Fruit fly (Drosophila melanogaster) whole organism, embryonic: ENCODE results near the gene pros.

Experiments used
- Atf6 ChIP-seq: fragments of 200-800 bp; sonication (Bioruptor generic); IDR thresholded peaks from 2 replicates; pipeline ENCODE4 v1.3.6; 2022; ENCODE audit warnings: missing biosample characterization, missing genetic modification characterization
- Bteb2 ChIP-seq: fragments of 200-800 bp; sonication (Bioruptor generic); optimal IDR thresholded peaks from 2 replicates; lab custom pipeline; 2016; ENCODE audit warnings: missing biosample characterization, missing genetic modification characterization
- CG10462 ChIP-seq: fragments of 200-800 bp; sonication (Bioruptor generic); optimal IDR thresholded peaks from 2 replicates; lab custom pipeline; 2016; ENCODE audit warnings: missing biosample characterization, missing genetic modification characterization
- CG10979 ChIP-seq: fragments of 200-800 bp; sonication (Bioruptor generic); optimal IDR thresholded peaks from 2 replicates; lab custom pipeline; 2018; ENCODE audit warnings: missing biosample characterization, mild to moderate bottlenecking, missing genetic modification characterization, moderate library complexity
- CG11085 ChIP-seq: fragments of 200-800 bp; sonication (Bioruptor generic); IDR thresholded peaks from 2 replicates; pipeline ENCODE4 v1.3.6; 2022; ENCODE audit warnings: missing biosample characterization, missing genetic modification characterization
- CG12071 ChIP-seq: fragments of 200-800 bp; sonication (Bioruptor generic); optimal IDR thresholded peaks from 3 replicates; lab custom pipeline; 2018; ENCODE audit warnings: missing biosample characterization, mild to moderate bottlenecking, missing genetic modification characterization
- CG12155 ChIP-seq: fragments of 200-800 bp; sonication (Bioruptor generic); optimal IDR thresholded peaks from 3 replicates; lab custom pipeline; 2016; ENCODE audit warnings: missing biosample characterization, missing genetic modification characterization
- CG12236 ChIP-seq: fragments of 200-800 bp; sonication (Bioruptor generic); optimal IDR thresholded peaks from 2 replicates; lab custom pipeline; 2016; ENCODE audit warnings: missing biosample characterization, missing genetic modification characterization
- CG13624 ChIP-seq: fragments of 200-800 bp; sonication (Bioruptor generic); optimal IDR thresholded peaks from 2 replicates; lab custom pipeline; 2016; ENCODE audit warnings: missing biosample characterization, missing genetic modification characterization
- CG15073 ChIP-seq: fragments of 200-800 bp; sonication (Bioruptor generic); optimal IDR thresholded peaks from 2 replicates; lab custom pipeline; 2016; ENCODE audit warnings: missing biosample characterization, missing genetic modification characterization
- CG17385 ChIP-seq: fragments of 200-800 bp; sonication (Bioruptor generic); optimal IDR thresholded peaks from 3 replicates; lab custom pipeline; 2018; ENCODE audit warnings: missing biosample characterization, mild to moderate bottlenecking, missing genetic modification characterization
- CG34422 ChIP-seq: fragments of 200-800 bp; sonication (Bioruptor generic); IDR thresholded peaks from 3 replicates; pipeline ENCODE4 v1.3.6; 2022; ENCODE audit warnings: missing biosample characterization, missing genetic modification characterization
- CG3847 ChIP-seq: fragments of 200-800 bp; sonication (Bioruptor generic); IDR thresholded peaks from 2 replicates; pipeline ENCODE4 v1.3.6; 2022; ENCODE audit warnings: missing biosample characterization, missing genetic modification characterization
- CG4328 ChIP-seq: fragments of 200-800 bp; sonication (Bioruptor generic); optimal IDR thresholded peaks from 3 replicates; lab custom pipeline; 2017; ENCODE audit warnings: missing biosample characterization, missing genetic modification reagents, missing genetic modification characterization
- CG4424 ChIP-seq: fragments of 200-800 bp; sonication (Bioruptor generic); optimal IDR thresholded peaks from 3 replicates; lab custom pipeline; 2016; ENCODE audit warnings: missing biosample characterization, missing genetic modification characterization
- CG4707 ChIP-seq: fragments of 200-800 bp; sonication (Bioruptor generic); optimal IDR thresholded peaks from 2 replicates; lab custom pipeline; 2018; ENCODE audit warnings: missing biosample characterization, mild to moderate bottlenecking, missing genetic modification characterization, moderate library complexity
- CG4854 ChIP-seq: fragments of 200-800 bp; sonication (Bioruptor generic); optimal IDR thresholded peaks from 2 replicates; lab custom pipeline; 2016; ENCODE audit warnings: missing biosample characterization, missing genetic modification characterization, inconsistent platforms
- CG5245 ChIP-seq: fragments of 200-800 bp; sonication (Bioruptor generic); optimal IDR thresholded peaks from 3 replicates; lab custom pipeline; 2016; ENCODE audit warnings: missing biosample characterization, missing genetic modification characterization
- CG6654 ChIP-seq: fragments of 200-800 bp; sonication (Bioruptor generic); optimal IDR thresholded peaks from 2 replicates; lab custom pipeline; 2017; ENCODE audit warnings: missing biosample characterization, mild to moderate bottlenecking, missing genetic modification characterization
- CG7271 ChIP-seq: fragments of 200-800 bp; sonication (Bioruptor generic); optimal IDR thresholded peaks from 2 replicates; lab custom pipeline; 2018; ENCODE audit warnings: missing biosample characterization, mild to moderate bottlenecking, missing genetic modification characterization, moderate library complexity
- CG7745 ChIP-seq: fragments of 200-800 bp; sonication (Bioruptor generic); optimal IDR thresholded peaks from 2 replicates; lab custom pipeline; 2018; ENCODE audit warnings: missing biosample characterization, mild to moderate bottlenecking, missing genetic modification characterization, moderate library complexity
- CG8388 ChIP-seq: fragments of 200-800 bp; sonication (Bioruptor generic); optimal IDR thresholded peaks from 2 replicates; lab custom pipeline; 2019; ENCODE audit warnings: missing biosample characterization, mild to moderate bottlenecking, missing genetic modification characterization, moderate library complexity
- CG9437 ChIP-seq: fragments of 200-800 bp; sonication (Bioruptor generic); optimal IDR thresholded peaks from 2 replicates; lab custom pipeline; 2018; ENCODE audit warnings: missing biosample characterization, mild to moderate bottlenecking, missing genetic modification characterization
- CG9609 ChIP-seq: fragments of 200-800 bp; sonication (Bioruptor generic); optimal IDR thresholded peaks from 3 replicates; lab custom pipeline; 2016; ENCODE audit warnings: missing biosample characterization, missing genetic modification characterization
- CG9727 ChIP-seq: fragments of 200-800 bp; sonication (Bioruptor generic); optimal IDR thresholded peaks from 3 replicates; lab custom pipeline; 2017; ENCODE audit warnings: missing biosample characterization, mild to moderate bottlenecking, missing genetic modification characterization
- CG9932 ChIP-seq: fragments of 200-800 bp; sonication (Bioruptor generic); IDR thresholded peaks from 2 replicates; pipeline ENCODE4 v1.3.6; 2022; ENCODE audit warnings: missing biosample characterization, missing genetic modification characterization
- Dll ChIP-seq: fragments of 200-800 bp; sonication (Bioruptor generic); IDR thresholded peaks from 4 replicates; pipeline ENCODE4 v1.3.6; 2022; ENCODE audit warnings: missing biosample characterization, missing genetic modification characterization; ENCODE audit not compliant: partially characterized antibody
- HLHmδ ChIP-seq: fragments of 200-800 bp; sonication (Bioruptor generic); optimal IDR thresholded peaks from 2 replicates; lab custom pipeline; 2018; ENCODE audit warnings: missing biosample characterization, mild to moderate bottlenecking, missing genetic modification characterization, moderate library complexity
- Hr3 ChIP-seq: fragments of 200-800 bp; sonication (Bioruptor generic); optimal IDR thresholded peaks from 3 replicates; lab custom pipeline; 2016; ENCODE audit warnings: missing biosample characterization, missing genetic modification characterization
- NFAT ChIP-seq: fragments of 200-800 bp; sonication (Bioruptor generic); IDR thresholded peaks from 2 replicates; pipeline ENCODE4 v1.3.6; 2022; ENCODE audit warnings: missing biosample characterization, missing genetic modification characterization
- Nf-YA ChIP-seq: fragments of 200-800 bp; sonication (Bioruptor generic); IDR thresholded peaks from 2 replicates; pipeline ENCODE4 v1.3.6; 2022; ENCODE audit warnings: missing biosample characterization, missing genetic modification characterization
- Nf-YC ChIP-seq: fragments of 200-800 bp; optimal IDR thresholded peaks from 3 replicates; lab custom pipeline; 2019; ENCODE audit warnings: missing biosample characterization, mild to moderate bottlenecking, missing genetic modification characterization, moderate library complexity
- az2 ChIP-seq: fragments of 200-800 bp; sonication (Bioruptor generic); optimal IDR thresholded peaks from 3 replicates; lab custom pipeline; 2016; ENCODE audit warnings: missing biosample characterization, missing genetic modification characterization
- bcd ChIP-seq: fragments of 200-800 bp; sonication (Bioruptor generic); optimal IDR thresholded peaks from 2 replicates; lab custom pipeline; 2017; ENCODE audit warnings: missing biosample characterization, mild to moderate bottlenecking, missing genetic modification characterization
- cato ChIP-seq: fragments of 200-800 bp; sonication (Bioruptor generic); optimal IDR thresholded peaks from 2 replicates; lab custom pipeline; 2016; ENCODE audit warnings: missing biosample characterization, missing genetic modification characterization, borderline replicate concordance
- crol ChIP-seq: fragments of 200-800 bp; sonication (Bioruptor generic); IDR thresholded peaks from 2 replicates; pipeline ENCODE4 v1.3.6; 2022; ENCODE audit warnings: missing biosample characterization, missing genetic modification characterization
- en ChIP-seq: fragments of 200-800 bp; sonication (Bioruptor generic); optimal IDR thresholded peaks from 2 replicates; lab custom pipeline; 2016; ENCODE audit warnings: missing biosample characterization, missing genetic modification characterization
- jumu ChIP-seq: fragments of 200-800 bp; sonication (Bioruptor generic); optimal IDR thresholded peaks from 3 replicates; lab custom pipeline; 2016; ENCODE audit warnings: missing biosample characterization, missing genetic modification characterization
- maf-S ChIP-seq: fragments of 200-800 bp; sonication (Bioruptor generic); optimal IDR thresholded peaks from 2 replicates; lab custom pipeline; 2016; ENCODE audit warnings: missing biosample characterization, missing genetic modification characterization
- mirr ChIP-seq: fragments of 200-800 bp; sonication (Bioruptor generic); optimal IDR thresholded peaks from 3 replicates; lab custom pipeline; 2018; ENCODE audit warnings: missing biosample characterization, mild to moderate bottlenecking, missing genetic modification characterization
- nmo ChIP-seq: fragments of 200-800 bp; sonication (Bioruptor generic); optimal IDR thresholded peaks from 2 replicates; lab custom pipeline; 2018; ENCODE audit warnings: missing biosample characterization, mild to moderate bottlenecking, missing genetic modification characterization, moderate library complexity
- pum ChIP-seq: fragments of 200-800 bp; sonication (Bioruptor generic); optimal IDR thresholded peaks from 2 replicates; lab custom pipeline; 2016; ENCODE audit warnings: missing biosample characterization, missing genetic modification characterization
- pzg ChIP-seq: fragments of 200-800 bp; sonication (Bioruptor generic); optimal IDR thresholded peaks from 3 replicates; lab custom pipeline; 2018; ENCODE audit warnings: missing biosample characterization, mild to moderate bottlenecking, missing genetic modification characterization, moderate library complexity
- repo ChIP-seq: fragments of 200-800 bp; sonication (Bioruptor generic); optimal IDR thresholded peaks from 2 replicates; lab custom pipeline; 2016; ENCODE audit warnings: missing biosample characterization, missing genetic modification characterization
- row ChIP-seq: fragments of 200-800 bp; sonication (Bioruptor generic); IDR thresholded peaks from 3 replicates; pipeline ENCODE4 v1.3.6; 2022; ENCODE audit warnings: missing biosample characterization, missing genetic modification characterization
- shn ChIP-seq: fragments of 200-800 bp; sonication (Bioruptor generic); optimal IDR thresholded peaks from 3 replicates; lab custom pipeline; 2016; ENCODE audit warnings: missing biosample characterization, missing genetic modification characterization
- stwl ChIP-seq: fragments of 200-800 bp; sonication (Bioruptor generic); optimal IDR thresholded peaks from 3 replicates; lab custom pipeline; 2018; ENCODE audit warnings: missing biosample characterization, mild to moderate bottlenecking, missing genetic modification characterization, moderate library complexity
- unpg ChIP-seq: fragments of 200-800 bp; sonication (Bioruptor generic); optimal IDR thresholded peaks from 3 replicates; lab custom pipeline; 2018; ENCODE audit warnings: missing biosample characterization, mild to moderate bottlenecking, missing genetic modification characterization, moderate library complexity
- vfl ChIP-seq: fragments of 200-800 bp; sonication (Bioruptor generic); optimal IDR thresholded peaks from 2 replicates; lab custom pipeline; 2016; ENCODE audit warnings: missing biosample characterization, missing genetic modification characterization
- wor ChIP-seq: fragments of 200-800 bp; sonication (Bioruptor generic); IDR thresholded peaks from 2 replicates; pipeline ENCODE4 v1.3.6; 2022; ENCODE audit warnings: missing biosample characterization, missing genetic modification characterization

pros gene

DNA sequence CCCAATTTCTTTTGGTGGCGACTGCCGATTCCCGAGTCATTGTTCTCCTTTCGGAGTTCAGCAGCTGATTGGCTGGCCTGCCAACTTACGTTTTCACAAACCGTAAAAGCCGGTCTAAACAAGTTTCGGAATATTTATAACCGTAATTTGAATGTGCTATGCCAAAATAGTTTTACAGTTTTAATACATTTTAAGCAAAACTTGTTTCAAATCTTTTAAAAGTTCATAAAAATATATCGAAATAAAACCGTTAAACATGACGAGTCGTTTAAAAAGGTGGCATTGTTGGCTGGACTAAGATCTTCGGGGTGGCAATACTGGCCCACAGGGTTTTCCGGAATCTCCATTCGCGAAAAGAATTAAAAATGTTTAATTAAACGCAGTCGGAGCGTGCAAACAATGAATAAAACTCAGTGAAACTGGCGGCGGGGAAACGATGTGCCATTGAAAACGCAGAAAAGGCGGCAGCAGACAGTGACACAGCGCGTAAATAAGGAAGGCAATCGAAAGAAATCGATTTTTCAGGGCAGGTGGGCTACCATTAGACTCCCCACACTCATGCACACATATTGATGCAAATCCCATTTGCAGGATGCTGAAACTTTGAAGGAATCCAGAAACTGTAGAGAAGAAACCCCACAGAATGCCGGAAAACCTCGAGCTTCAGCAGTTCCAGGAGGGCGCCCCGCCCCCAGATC, 107.4 kb downstream of the pros start, which contains the start of the genes Exd2 and CG5281 (continued):
- TF ChIP-seq CG4854 (GFP tag; lab: Kevin White, UChicago), result peak; percentile 22
- TF ChIP-seq vfl (GFP tag; lab: Kevin White, UChicago), result peak; percentile 41
- peak; percentile 42 for TF ChIP-seq Hr3
- peak; percentile 16 for TF ChIP-seq CG13624 (GFP tag; lab: Kevin White, UChicago)
- peak; percentile 44 for TF ChIP-seq shn (GFP tag; lab: Kevin White, UChicago)
- peak; percentile 39 for TF ChIP-seq bcd (GFP tag; lab: Kevin White, UChicago)
- TF ChIP-seq CG34422 (GFP tag; lab: Robert Waterston, UW), result peak; percentile 55; the same call in 1 of the 3 replicates
- peak; percentile 77 for TF ChIP-seq stwl (tag; lab: Kevin White, UChicago)
- peak; percentile 26 for TF ChIP-seq CG12071
- peak; percentile 65 for TF ChIP-seq unpg
- 0 out of 2 replicates have a peak, but pooled peaks have one; percentile 27 for TF ChIP-seq Nf-YA (GFP tag; lab: Robert Waterston, UW)
- TF ChIP-seq jumu (GFP tag; lab: Kevin White, UChicago), result peak; percentile 17
- peak; percentile 4 for TF ChIP-seq en (GFP tag; lab: Kevin White, UChicago)
- peak; percentile 38; the same call in 2 of the 3 replicates for TF ChIP-seq row (GFP tag; lab: Robert Waterston, UW)
- TF ChIP-seq CG5245 (GFP tag; lab: Kevin White, UChicago), result peak; percentile 14
- TF ChIP-seq pum, result peak; percentile 49
- TF ChIP-seq Nf-YC (tag; lab: Kevin White, UChicago), result peak; percentile 25
- peak; percentile 37 for TF ChIP-seq CG9609 (GFP tag; lab: Kevin White, UChicago)
- peak; percentile 43 for TF ChIP-seq CG4424
- peak; percentile 63 for TF ChIP-seq nmo (GFP tag; lab: Kevin White, UChicago)
- peak; percentile 22 for TF ChIP-seq cato
- no peak for TF ChIP-seq CG11085
- TF ChIP-seq repo (GFP tag; lab: Kevin White, UChicago), result peak; percentile 35
- no peak for TF ChIP-seq crol (GFP tag; lab: Robert Waterston, UW)
- peak; percentile 53 for TF ChIP-seq CG4328
- peak; percentile 62 for TF ChIP-seq CG17385 (GFP tag; lab: Kevin White, UChicago)
- TF ChIP-seq HLHmδ, result no peak
- TF ChIP-seq CG9437 (GFP tag; lab: Kevin White, UChicago), result peak; percentile 21
- peak; percentile 11 for TF ChIP-seq CG4707
- no peak for TF ChIP-seq CG6654 (GFP tag; lab: Kevin White, UChicago)
- peak; percentile 26 for TF ChIP-seq az2 (GFP tag; lab: Kevin White, UChicago)
- TF ChIP-seq Bteb2 (GFP tag; lab: Kevin White, UChicago), result peak; percentile 46
- TF ChIP-seq CG12236, result peak; percentile 43
- TF ChIP-seq CG15073, result no peak
- TF ChIP-seq CG3847, result peak; percentile 72
- TF ChIP-seq Dll, result peak; percentile 65; the same call in 3 of the 4 replicates
- TF ChIP-seq CG7745 (tag; lab: Kevin White, UChicago), result no peak
- TF ChIP-seq CG12155 (GFP tag; lab: Kevin White, UChicago), result peak; percentile 55
- peak; percentile 17; the same call in 1 of the 2 replicates for TF ChIP-seq Atf6 (GFP tag; lab: Robert Waterston, UW)
- TF ChIP-seq wor (GFP tag; lab: Robert Waterston, UW), result no peak
- peak; percentile 7 for TF ChIP-seq mirr (GFP tag; lab: Kevin White, UChicago)
- TF ChIP-seq CG10979, result peak; percentile 43
- no peak for TF ChIP-seq NFAT
- TF ChIP-seq CG7271, result peak; percentile 7
- TF ChIP-seq maf-S, result peak; percentile 5
- peak; percentile 39 for TF ChIP-seq CG8388 (GFP tag; lab: Kevin White, UChicago)
- peak; percentile 77 for TF ChIP-seq CG10462
- peak; percentile 56 for TF ChIP-seq CG9932 (GFP tag; lab: Robert Waterston, UW)
- peak; percentile 61 for TF ChIP-seq pzg (GFP tag; lab: Kevin White, UChicago)
- TF ChIP-seq CG9727 (GFP tag; lab: Kevin White, UChicago), result peak; percentile 49
